Worm (Caenorhabditis elegans) whole organism, L2 larva: ENCODE measurements around the gene K08D8.10.

Experiments used
- ZK546.5 ChIP-seq: sonication (generic microtip); optimal IDR thresholded peaks from 2 replicates; lab custom pipeline; 2017; ENCODE audit warnings: missing biosample characterization, missing genetic modification characterization
- ama-1 ChIP-seq: fragments of 150-350 bp; optimal IDR thresholded peaks from 2 replicates; lab custom pipeline; 2018; ENCODE audit warnings: inconsistent platforms
- mab-5 ChIP-seq: fragments of 150-350 bp; optimal IDR thresholded peaks from 2 replicates; lab custom pipeline; 2014; ENCODE audit warnings: missing biosample characterization, missing genetic modification characterization
- nhr-10 ChIP-seq: sonication (generic microtip); optimal IDR thresholded peaks from 2 replicates; lab custom pipeline; 2017; ENCODE audit warnings: missing biosample characterization, missing genetic modification characterization
- nhr-77 ChIP-seq: fragments of 150-350 bp; optimal IDR thresholded peaks from 2 replicates; lab custom pipeline; 2014; ENCODE audit warnings: missing biosample characterization, missing genetic modification characterization
- ztf-11 ChIP-seq: sonication (generic microtip); optimal IDR thresholded peaks from 2 replicates; lab custom pipeline; 2017; ENCODE audit warnings: missing biosample characterization, missing genetic modification characterization

DNA sequence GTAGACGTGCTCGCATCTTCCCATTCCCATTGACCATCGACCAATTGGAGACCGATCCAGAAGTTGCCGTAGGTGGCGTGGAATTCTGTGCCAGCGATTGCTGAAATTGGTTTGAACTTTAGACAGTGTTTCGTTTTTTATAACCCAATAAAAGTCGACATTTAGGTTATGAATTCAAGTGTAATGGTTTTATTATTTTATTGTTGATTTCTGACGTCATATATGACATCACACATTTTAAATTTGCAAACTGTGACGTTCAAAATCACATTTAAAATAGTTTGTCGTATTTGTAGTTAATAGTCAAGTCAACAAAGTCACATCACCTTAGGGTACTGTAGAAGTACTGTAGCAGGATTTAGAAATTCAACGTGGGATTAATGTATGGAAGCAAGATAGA, 30.1 kb upstream of the K08D8.10 start:
- no peak for TF ChIP-seq nhr-10
- no peak for TF ChIP-seq nhr-77
- no peak for TF ChIP-seq ZK546.5 (tag; lab: Kevin White, UChicago)
- no peak for TF ChIP-seq ztf-11
- TF ChIP-seq mab-5 (tag; lab: Kevin White, UChicago) = no peak
- no peak for TF ChIP-seq ama-1 (lab: Kevin White, UChicago)
